Worm (Caenorhabditis elegans) whole organism, L4 larva: Measurements from ENCODE around the gene dnj-7.

Source experiments
- D1046.2 ChIP-seq: fragments of 200-800 bp; sonication (Bioruptor generic); IDR thresholded peaks from 2 replicates; pipeline ENCODE4 v1.3.6; 2022; ENCODE audit warnings: missing genetic modification characterization, missing compliant biosample characterization
- F10B5.3 ChIP-seq: sonication (generic microtip); optimal IDR thresholded peaks from 2 replicates; lab custom pipeline; 2016; ENCODE audit warnings: mild to moderate bottlenecking, missing genetic modification characterization, missing compliant biosample characterization
- F26F4.8 ChIP-seq: fragments of 200-800 bp; sonication (Bioruptor generic); conservative IDR thresholded peaks from 2 replicates; pipeline ENCODE4 v1.3.6; 2022; ENCODE audit warnings: missing genetic modification characterization, missing compliant biosample characterization
- F37D6.2 ChIP-seq: sonication (generic microtip); optimal IDR thresholded peaks from 2 replicates; lab custom pipeline; 2016; ENCODE audit warnings: mild to moderate bottlenecking, missing genetic modification characterization, missing compliant biosample characterization
- Y105C5A.15 ChIP-seq: fragments of 200-800 bp; sonication (Bioruptor generic); IDR thresholded peaks from 2 replicates; pipeline ENCODE4 v1.3.6; 2022; ENCODE audit warnings: missing genetic modification characterization, missing compliant biosample characterization
- Y48G9A.11 ChIP-seq: fragments of 200-800 bp; sonication (Bioruptor generic); IDR thresholded peaks from 2 replicates; pipeline ENCODE4 v1.3.6; 2022; ENCODE audit warnings: missing genetic modification reagents, missing genetic modification characterization, missing compliant biosample characterization
- Y5F2A.4 ChIP-seq: fragments of 200-800 bp; sonication (Bioruptor generic); optimal IDR thresholded peaks from 2 replicates; lab custom pipeline; 2018; ENCODE audit warnings: mild to moderate bottlenecking, missing genetic modification characterization, missing compliant biosample characterization
- ZK337.2 ChIP-seq: fragments of 200-800 bp; sonication (Bioruptor generic); IDR thresholded peaks from 2 replicates; pipeline ENCODE4 v1.3.6; 2022; ENCODE audit warnings: missing genetic modification reagents, missing genetic modification characterization, missing compliant biosample characterization
- attf-4 ChIP-seq: sonication (generic microtip); optimal IDR thresholded peaks from 3 replicates; lab custom pipeline; 2017; ENCODE audit warnings: missing biosample characterization, missing genetic modification characterization
- ceh-28 ChIP-seq: fragments of 150-350 bp; optimal IDR thresholded peaks from 2 replicates; lab custom pipeline; 2014; ENCODE audit warnings: missing biosample characterization, missing genetic modification reagents, missing genetic modification characterization
- ceh-32 ChIP-seq: sonication (generic microtip); optimal IDR thresholded peaks from 2 replicates; lab custom pipeline; 2016; ENCODE audit warnings: mild to moderate bottlenecking, missing genetic modification characterization, missing compliant biosample characterization; ENCODE audit not compliant: poor library complexity
- ceh-44 ChIP-seq: fragments of 200-800 bp; sonication (Bioruptor generic); IDR thresholded peaks from 2 replicates; pipeline ENCODE4 v1.3.6; 2022; ENCODE audit warnings: missing genetic modification reagents, missing genetic modification characterization, missing compliant biosample characterization
- ceh-82 ChIP-seq: sonication (generic microtip); optimal IDR thresholded peaks from 2 replicates; lab custom pipeline; 2017; ENCODE audit warnings: missing biosample characterization, missing genetic modification characterization
- dmd-8 ChIP-seq: fragments of 200-800 bp; sonication (Bioruptor generic); IDR thresholded peaks from 2 replicates; pipeline ENCODE4 v1.3.6; 2022; ENCODE audit warnings: missing genetic modification characterization, missing compliant biosample characterization
- dve-1 ChIP-seq: sonication (generic microtip); optimal IDR thresholded peaks from 2 replicates; lab custom pipeline; 2017; ENCODE audit warnings: antibody characterized with exemption, mild to moderate bottlenecking, missing genetic modification characterization, missing compliant biosample characterization; ENCODE audit not compliant: insufficient read depth
- egl-27 ChIP-seq: sonication (generic microtip); optimal IDR thresholded peaks from 3 replicates; lab custom pipeline; 2017; ENCODE audit warnings: missing biosample characterization, missing genetic modification reagents, missing genetic modification characterization
- fkh-10 ChIP-seq: fragments of 150-350 bp; optimal IDR thresholded peaks from 2 replicates; lab custom pipeline; 2014; ENCODE audit warnings: missing biosample characterization, missing genetic modification reagents, missing genetic modification characterization
- fos-1 ChIP-seq: fragments of 150-350 bp; optimal IDR thresholded peaks from 2 replicates; lab custom pipeline; 2014; ENCODE audit warnings: missing biosample characterization, missing genetic modification characterization
- hlh-30 ChIP-seq: sonication (generic microtip); optimal IDR thresholded peaks from 2 replicates; lab custom pipeline; 2017; ENCODE audit warnings: antibody characterized with exemption, mild to moderate bottlenecking, missing genetic modification characterization, missing compliant biosample characterization; ENCODE audit not compliant: insufficient read depth
- lin-1 ChIP-seq: fragments of 200-800 bp; sonication (Bioruptor generic); IDR thresholded peaks from 2 replicates; pipeline ENCODE4 v1.3.6; 2022; ENCODE audit warnings: missing genetic modification reagents, missing genetic modification characterization, missing compliant biosample characterization
- lin-15B ChIP-seq: fragments of 150-350 bp; sonication (generic microtip); optimal IDR thresholded peaks from 3 replicates; lab custom pipeline; 2014; ENCODE audit warnings: missing biosample characterization, missing genetic modification characterization
- lin-29 ChIP-seq: fragments of 200-800 bp; sonication (Bioruptor generic); IDR thresholded peaks from 2 replicates; pipeline ENCODE4 v1.3.6; 2022; ENCODE audit warnings: missing genetic modification reagents, missing genetic modification characterization, missing compliant biosample characterization
- lin-38 ChIP-seq: fragments of 200-800 bp; sonication (Bioruptor generic); IDR thresholded peaks from 2 replicates; pipeline ENCODE4 v1.3.6; 2022; ENCODE audit warnings: missing genetic modification reagents, missing genetic modification characterization, missing compliant biosample characterization
- lin-39 ChIP-seq: fragments of 150-350 bp; optimal IDR thresholded peaks from 2 replicates; lab custom pipeline; 2014; ENCODE audit warnings: missing biosample characterization, missing genetic modification reagents, missing genetic modification characterization
- lir-3 ChIP-seq: sonication (generic microtip); optimal IDR thresholded peaks from 2 replicates; lab custom pipeline; 2016; ENCODE audit warnings: mild to moderate bottlenecking, missing genetic modification characterization, missing compliant biosample characterization
- madf-9 ChIP-seq: fragments of 200-800 bp; sonication (Bioruptor generic); conservative IDR thresholded peaks from 2 replicates; pipeline ENCODE4 v1.3.6; 2022; ENCODE audit warnings: missing genetic modification reagents, missing genetic modification characterization, missing compliant biosample characterization
- mdl-1 ChIP-seq, 2 experiments: fragments of 150-350 bp in 1 of 2; sonication (generic microtip) in 1 of 2; optimal IDR thresholded peaks; 2 replicates each; lab custom pipeline; 2014 to 2017; ENCODE audit warnings: missing biosample characterization in 2 of 2, missing genetic modification characterization in 2 of 2
- mdt-29 ChIP-seq: fragments of 200-800 bp; sonication (Bioruptor generic); IDR thresholded peaks from 2 replicates; pipeline ENCODE4 v1.3.6; 2022; ENCODE audit warnings: missing genetic modification reagents, missing genetic modification characterization, missing compliant biosample characterization
- mep-1 ChIP-seq: fragments of 150-350 bp; sonication (generic microtip); optimal IDR thresholded peaks from 3 replicates; lab custom pipeline; 2014; ENCODE audit warnings: missing biosample characterization, missing genetic modification characterization
- mes-2 ChIP-seq: sonication (generic microtip); optimal IDR thresholded peaks from 2 replicates; lab custom pipeline; 2016; ENCODE audit warnings: missing genotype, mild to moderate bottlenecking, missing genetic modification characterization, missing compliant biosample characterization; ENCODE audit not compliant: poor library complexity, severe bottlenecking
- mxl-2 ChIP-seq: fragments of 200-800 bp; sonication (Bioruptor generic); conservative IDR thresholded peaks from 2 replicates; pipeline ENCODE4 v1.3.6; 2022; ENCODE audit warnings: missing genetic modification reagents, missing genetic modification characterization, missing compliant biosample characterization
- nhr-10 ChIP-seq: fragments of 150-350 bp; optimal IDR thresholded peaks from 2 replicates; lab custom pipeline; 2014; ENCODE audit warnings: missing biosample characterization, missing genetic modification characterization
- nhr-11 ChIP-seq: fragments of 150-350 bp; optimal IDR thresholded peaks from 2 replicates; lab custom pipeline; 2014; ENCODE audit warnings: missing biosample characterization, missing genetic modification characterization
- nhr-111 ChIP-seq: fragments of 200-800 bp; sonication (Bioruptor generic); optimal IDR thresholded peaks from 2 replicates; lab custom pipeline; 2018; ENCODE audit warnings: mild to moderate bottlenecking, missing genetic modification characterization, missing compliant biosample characterization
- nhr-237 ChIP-seq: sonication (generic microtip); optimal IDR thresholded peaks from 2 replicates; lab custom pipeline; 2017; ENCODE audit warnings: missing biosample characterization, missing genetic modification characterization
- nhr-28 ChIP-seq: fragments of 150-350 bp; optimal IDR thresholded peaks from 2 replicates; lab custom pipeline; 2014; ENCODE audit warnings: missing biosample characterization, missing genetic modification characterization
- nhr-42 ChIP-seq: fragments of 200-800 bp; sonication (Bioruptor generic); IDR thresholded peaks from 2 replicates; pipeline ENCODE4 v1.3.6; 2022; ENCODE audit warnings: missing genetic modification characterization, missing compliant biosample characterization
- nhr-76 ChIP-seq: fragments of 150-350 bp; optimal IDR thresholded peaks from 2 replicates; lab custom pipeline; 2014; ENCODE audit warnings: missing biosample characterization, missing genetic modification characterization
- pha-4 ChIP-seq, 2 experiments: fragments of 150-350 bp in 1 of 2; fragments of 200-800 bp in 1 of 2; sonication (Bioruptor generic) in 1 of 2; IDR thresholded peaks in 1 of 2; optimal IDR thresholded peaks in 1 of 2; 2 replicates each; pipeline versions ENCODE4 v1.3.6 to Lab custom; 2014 to 2022; ENCODE audit warnings: missing genetic modification characterization in 2 of 2, missing genetic modification reagents in 2 of 2, missing biosample characterization in 1 of 2, missing compliant biosample characterization in 1 of 2
- set-16 ChIP-seq: fragments of 200-800 bp; sonication (Bioruptor generic); IDR thresholded peaks from 2 replicates; pipeline ENCODE4 v1.3.6; 2022; ENCODE audit warnings: missing genetic modification reagents, missing genetic modification characterization, missing compliant biosample characterization
- skn-1 ChIP-seq: fragments of 150-350 bp; optimal IDR thresholded peaks from 2 replicates; lab custom pipeline; 2014; ENCODE audit warnings: missing biosample characterization, missing genetic modification characterization
- snpc-1.2 ChIP-seq: fragments of 200-800 bp; sonication (Bioruptor generic); IDR thresholded peaks from 2 replicates; pipeline ENCODE4 v1.3.6; 2022; ENCODE audit warnings: missing genetic modification reagents, missing genetic modification characterization, missing compliant biosample characterization
- spr-3 ChIP-seq: fragments of 200-800 bp; sonication (Bioruptor generic); optimal IDR thresholded peaks from 2 replicates; lab custom pipeline; 2018; ENCODE audit warnings: mild to moderate bottlenecking, missing genetic modification characterization, missing compliant biosample characterization
- unc-130 ChIP-seq: sonication (generic microtip); optimal IDR thresholded peaks from 2 replicates; lab custom pipeline; 2016; ENCODE audit warnings: missing genetic modification reagents, missing genetic modification characterization, missing compliant biosample characterization
- unc-39 ChIP-seq: sonication (generic microtip); optimal IDR thresholded peaks from 2 replicates; lab custom pipeline; 2017; ENCODE audit warnings: missing biosample characterization, missing genetic modification characterization
- unc-62 ChIP-seq, 3 experiments: fragments of 150-350 bp in 1 of 3; sonication (generic microtip); optimal IDR thresholded peaks in 2 of 3; peaks in 1 of 3; 1 replicate in 1 of 3; 2 replicates in 2 of 3; lab custom pipeline; 2014 to 2017; ENCODE audit warnings: missing biosample characterization in 3 of 3, missing genetic modification characterization in 3 of 3, missing genetic modification reagents in 3 of 3, missing genotype in 1 of 3
- zag-1 ChIP-seq: fragments of 150-350 bp; optimal IDR thresholded peaks from 2 replicates; lab custom pipeline; 2014; ENCODE audit warnings: missing biosample characterization, missing genetic modification characterization
- zfp-2 ChIP-seq: sonication (generic microtip); optimal IDR thresholded peaks from 2 replicates; lab custom pipeline; 2016; ENCODE audit warnings: mild to moderate bottlenecking, missing genetic modification characterization, missing compliant biosample characterization
- zip-11 ChIP-seq: fragments of 200-800 bp; sonication (Bioruptor generic); IDR thresholded peaks from 2 replicates; pipeline ENCODE4 v1.3.6; 2022; ENCODE audit warnings: missing genetic modification characterization, missing compliant biosample characterization
- zip-2 ChIP-seq: fragments of 150-350 bp; optimal IDR thresholded peaks from 2 replicates; lab custom pipeline; 2014; ENCODE audit warnings: missing biosample characterization, missing genetic modification characterization
- ztf-7 ChIP-seq: fragments of 150-350 bp; optimal IDR thresholded peaks from 2 replicates; lab custom pipeline; 2014; ENCODE audit warnings: missing biosample characterization, missing genetic modification characterization

Gene dnj-7

ce11 chrX:7181627-7182026, 12.7 kb upstream of the dnj-7 start (continued):
- TF ChIP-seq dve-1 (tag; lab: Kevin White, UChicago) (peak; percentile 98), spr-3 (GFP tag; lab: Kevin White, UChicago) (no peak), unc-39 (no peak), skn-1 (tag; lab: Kevin White, UChicago) (no peak), Y48G9A.11 (GFP tag; lab: Robert Waterston, UW) (no peak), zag-1 (tag; lab: Kevin White, UChicago) (no peak), lin-38 (GFP tag; lab: Robert Waterston, UW) (peak; percentile 73), snpc-1.2 (GFP tag; lab: Robert Waterston, UW) (no peak), nhr-76 (tag; lab: Kevin White, UChicago) (peak; percentile 68), lir-3 (tag; lab: Kevin White, UChicago) (peak; percentile 1), pha-4 (GFP tag; IDR thresholded peaks at IDR 0.05; lab: Robert Waterston, UW) (peak; percentile 84), pha-4 (tag; optimal IDR thresholded peaks at IDR 0.05; lab: Kevin White, UChicago) (peak; percentile 50), ztf-7 (tag; lab: Kevin White, UChicago) (peak; percentile 92), mdt-29 (GFP tag; lab: Robert Waterston, UW) (no peak), ZK337.2 (GFP tag; lab: Robert Waterston, UW) (no peak), zfp-2 (tag; lab: Kevin White, UChicago) (peak; percentile 47), dmd-8 (GFP tag; lab: Robert Waterston, UW) (no peak), nhr-11 (tag; lab: Kevin White, UChicago) (peak; percentile 75), mdl-1 (tag; optimal IDR thresholded peaks at IDR 0.05; lab: Kevin White, UChicago) (peak; percentile 18 to 80), ceh-44 (GFP tag; lab: Robert Waterston, UW) (no peak), Y105C5A.15 (GFP tag; lab: Robert Waterston, UW) (no peak), attf-4 (tag; lab: Kevin White, UChicago) (no peak), nhr-10 (tag; lab: Kevin White, UChicago) (peak; percentile 65), F26F4.8 (GFP tag; lab: Robert Waterston, UW) (no peak), egl-27 (no peak), ceh-28 (peak; percentile 38), ceh-32 (peak; percentile 49), mep-1 (tag; lab: Kevin White, UChicago) (peak; percentile 99), nhr-28 (tag; lab: Kevin White, UChicago) (peak; percentile 95), zip-2 (tag; lab: Kevin White, UChicago) (peak; percentile 86), nhr-42 (GFP tag; lab: Robert Waterston, UW) (peak; percentile 97), F37D6.2 (peak; percentile 86), nhr-111 (GFP tag; lab: Kevin White, UChicago) (no peak), nhr-237 (tag; lab: Kevin White, UChicago) (peak; percentile 72), lin-39 (tag; lab: Kevin White, UChicago) (no peak), fos-1 (tag; lab: Kevin White, UChicago) (peak; percentile 60), unc-130 (no peak), mes-2 (tag; lab: Kevin White, UChicago) (no peak), zip-11 (GFP tag; lab: Robert Waterston, UW) (no peak), F10B5.3 (tag; lab: Kevin White, UChicago) (peak; percentile 66), mxl-2 (0 out of 2 replicates have a peak, but pooled peaks have one; percentile 53), unc-62 (GFP tag; optimal IDR thresholded peaks at IDR 0.05 in 1 of 2; lab: Kevin White, UChicago) (peak in 1 of 2 experiments; percentile 95), unc-62 (tag; optimal IDR thresholded peaks at IDR 0.05; lab: Kevin White, UChicago) (peak; percentile 64), D1046.2 (GFP tag; lab: Robert Waterston, UW) (0 out of 2 replicates have a peak, but pooled peaks have one; percentile 49), hlh-30 (tag; lab: Kevin White, UChicago) (peak; percentile 87), Y5F2A.4 (GFP tag; lab: Kevin White, UChicago) (no peak), lin-29 (peak; percentile 90), ceh-82 (tag; lab: Kevin White, UChicago) (no peak), lin-15B (tag; lab: Kevin White, UChicago) (no peak), madf-9 (GFP tag; lab: Robert Waterston, UW) (peak; percentile 89), set-16 (no peak), fkh-10 (GFP tag; lab: Kevin White, UChicago) (no peak), lin-1 (GFP tag; lab: Robert Waterston, UW) (no peak; the same call in none of the 2 replicates)
